Fruit fly (Drosophila melanogaster): Measurements from ENCODE around the gene Cpr65Ax1.

DNA sequence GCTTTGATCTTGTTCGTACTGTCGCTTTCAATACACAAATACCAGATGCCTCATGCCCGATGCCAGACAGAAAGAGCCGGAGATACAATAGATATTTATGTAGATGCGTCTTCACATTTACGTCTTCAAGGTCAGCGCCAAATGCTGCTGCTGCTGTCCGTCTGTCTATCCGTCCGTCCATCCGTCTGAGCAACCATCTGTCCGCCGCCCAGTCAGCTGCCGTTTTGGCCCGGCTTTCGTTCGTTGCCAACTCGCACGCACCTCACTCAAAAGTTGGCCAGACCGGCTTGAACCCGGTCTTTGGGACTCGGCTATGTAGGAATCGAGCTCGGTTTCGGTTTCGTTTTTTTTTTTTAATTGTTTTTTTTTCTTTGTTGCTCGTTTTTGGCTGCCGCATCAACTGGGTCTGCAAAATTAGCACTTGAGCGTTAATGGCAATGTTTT, 7.2 kb upstream of the Cpr65Ax1 start:
- TF ChIP-seq usp (GFP tag; optimal IDR thresholded peaks at IDR 0.05) (no peak), pan (optimal IDR thresholded peaks at IDR 0.05) (no peak), Dll (optimal IDR thresholded peaks at IDR 0.05) (no peak)
